Fruit fly (Drosophila melanogaster) whole organism, embryonic: ENCODE measurements around the gene Rok.

ENCODE experiments used
- ATbp ChIP-seq: fragments of 200-800 bp; sonication (Bioruptor generic); optimal IDR thresholded peaks from 2 replicates; lab custom pipeline; 2017; ENCODE audit warnings: missing biosample characterization, mild to moderate bottlenecking, missing genetic modification characterization, missing genetic modification reagents
- Antp ChIP-seq: fragments of 200-800 bp; sonication (Bioruptor generic); optimal IDR thresholded peaks from 3 replicates; lab custom pipeline; 2016; ENCODE audit warnings: missing biosample characterization, missing genetic modification characterization
- Bdp1 ChIP-seq: fragments of 200-800 bp; sonication (Bioruptor generic); optimal IDR thresholded peaks from 3 replicates; lab custom pipeline; 2016; ENCODE audit warnings: missing biosample characterization, missing genetic modification characterization
- C15 ChIP-seq: fragments of 200-800 bp; sonication (Bioruptor generic); IDR thresholded peaks from 3 replicates; pipeline ENCODE4 v1.3.6; 2022; ENCODE audit warnings: missing biosample characterization, missing genetic modification characterization
- CG10321 ChIP-seq: fragments of 200-800 bp; sonication (Bioruptor generic); IDR thresholded peaks from 2 replicates; pipeline ENCODE4 v1.3.6; 2022; ENCODE audit warnings: missing biosample characterization, missing genetic modification characterization
- CG11504 ChIP-seq: fragments of 200-800 bp; sonication (Bioruptor generic); optimal IDR thresholded peaks from 3 replicates; lab custom pipeline; 2019; ENCODE audit warnings: missing biosample characterization, mild to moderate bottlenecking, missing genetic modification characterization, moderate library complexity
- CG12236 ChIP-seq: fragments of 200-800 bp; sonication (Bioruptor generic); optimal IDR thresholded peaks from 2 replicates; lab custom pipeline; 2016; ENCODE audit warnings: missing biosample characterization, missing genetic modification characterization
- CG13424 ChIP-seq: fragments of 200-800 bp; sonication (Bioruptor generic); optimal IDR thresholded peaks from 2 replicates; lab custom pipeline; 2019; ENCODE audit warnings: missing biosample characterization, mild to moderate bottlenecking, missing genetic modification characterization, moderate library complexity
- CG14860 ChIP-seq: fragments of 200-800 bp; sonication (Bioruptor generic); IDR thresholded peaks from 3 replicates; pipeline ENCODE4 v1.3.6; 2022; ENCODE audit warnings: missing biosample characterization, missing genetic modification characterization; ENCODE audit not compliant: partially characterized antibody
- CG15011 ChIP-seq: fragments of 200-800 bp; sonication (Bioruptor generic); optimal IDR thresholded peaks from 3 replicates; lab custom pipeline; 2018; ENCODE audit warnings: missing biosample characterization, mild to moderate bottlenecking, missing genetic modification characterization
- CG1603 ChIP-seq: fragments of 200-800 bp; sonication (Bioruptor generic); optimal IDR thresholded peaks from 2 replicates; lab custom pipeline; 2019; ENCODE audit warnings: missing biosample characterization, mild to moderate bottlenecking, missing genetic modification characterization, moderate library complexity
- CG18764 ChIP-seq: fragments of 200-800 bp; sonication (Bioruptor generic); optimal IDR thresholded peaks from 3 replicates; lab custom pipeline; 2016; ENCODE audit warnings: missing biosample characterization, missing genetic modification characterization
- CG2202 ChIP-seq: fragments of 200-800 bp; sonication (Bioruptor generic); optimal IDR thresholded peaks from 2 replicates; lab custom pipeline; 2018; ENCODE audit warnings: missing biosample characterization, mild to moderate bottlenecking, missing genetic modification characterization
- CG30020 ChIP-seq: fragments of 200-800 bp; optimal IDR thresholded peaks from 2 replicates; lab custom pipeline; 2019; ENCODE audit warnings: missing biosample characterization, mild to moderate bottlenecking, missing genetic modification characterization, moderate library complexity
- CG32532 ChIP-seq: fragments of 200-800 bp; sonication (Bioruptor generic); IDR thresholded peaks from 2 replicates; pipeline ENCODE4 v1.3.6; 2022; ENCODE audit warnings: missing biosample characterization, missing genetic modification characterization
- CG32772 ChIP-seq: fragments of 200-800 bp; sonication (Bioruptor generic); IDR thresholded peaks from 2 replicates; pipeline ENCODE4 v1.3.6; 2022; ENCODE audit warnings: missing biosample characterization, missing genetic modification characterization
- CG6854 ChIP-seq: fragments of 200-800 bp; sonication (Bioruptor generic); optimal IDR thresholded peaks from 3 replicates; lab custom pipeline; 2017; ENCODE audit warnings: missing biosample characterization, mild to moderate bottlenecking, missing genetic modification characterization
- CG8281 ChIP-seq: fragments of 200-800 bp; sonication (Bioruptor generic); optimal IDR thresholded peaks from 2 replicates; lab custom pipeline; 2018; ENCODE audit warnings: missing biosample characterization, mild to moderate bottlenecking, missing genetic modification characterization, moderate library complexity
- CG8359 ChIP-seq: fragments of 200-800 bp; sonication (Bioruptor generic); optimal IDR thresholded peaks from 2 replicates; lab custom pipeline; 2017; ENCODE audit warnings: missing biosample characterization, mild to moderate bottlenecking, missing genetic modification characterization, borderline replicate concordance
- CG8478 ChIP-seq: fragments of >200 bp; optimal IDR thresholded peaks from 2 replicates; lab custom pipeline; 2018
- CG9797 ChIP-seq: fragments of 200-800 bp; sonication (Bioruptor generic); optimal IDR thresholded peaks from 3 replicates; lab custom pipeline; 2018; ENCODE audit warnings: missing biosample characterization, mild to moderate bottlenecking, missing genetic modification characterization
- CkIIα-i1 ChIP-seq: fragments of 200-800 bp; sonication (Bioruptor generic); IDR thresholded peaks from 2 replicates; pipeline ENCODE4 v1.3.6; 2022; ENCODE audit warnings: missing biosample characterization, missing genetic modification characterization
- Doc3 ChIP-seq: fragments of 200-800 bp; sonication (Bioruptor generic); IDR thresholded peaks from 3 replicates; pipeline ENCODE4 v1.3.6; 2022; ENCODE audit warnings: missing biosample characterization, missing genetic modification characterization; ENCODE audit not compliant: partially characterized antibody
- Gsc ChIP-seq: fragments of 200-800 bp; sonication (Bioruptor generic); IDR thresholded peaks from 2 replicates; pipeline ENCODE4 v1.3.6; 2022; ENCODE audit warnings: missing biosample characterization, missing genetic modification characterization
- Med ChIP-seq: fragments of 200-800 bp; sonication (Bioruptor generic); peaks from one replicate; lab custom pipeline; 2016; ENCODE audit warnings: missing biosample characterization, missing genetic modification characterization, mild to moderate bottlenecking, inconsistent platforms, moderate library complexity
- Neu2 ChIP-seq: fragments of 200-800 bp; sonication (Bioruptor generic); optimal IDR thresholded peaks from 3 replicates; lab custom pipeline; 2016; ENCODE audit warnings: missing biosample characterization, missing genetic modification characterization, borderline replicate concordance
- al ChIP-seq: fragments of 200-800 bp; sonication (Bioruptor generic); IDR thresholded peaks from 2 replicates; pipeline ENCODE4 v1.3.6; 2022; ENCODE audit warnings: missing biosample characterization, missing genetic modification characterization
- bcd ChIP-seq: fragments of 200-800 bp; sonication (Bioruptor generic); optimal IDR thresholded peaks from 2 replicates; lab custom pipeline; 2017; ENCODE audit warnings: missing biosample characterization, mild to moderate bottlenecking, missing genetic modification characterization
- cwo ChIP-seq: fragments of 200-800 bp; sonication (Bioruptor generic); optimal IDR thresholded peaks from 3 replicates; lab custom pipeline; 2017; ENCODE audit warnings: missing biosample characterization, missing genetic modification characterization, mild to moderate bottlenecking, moderate library complexity, missing genetic modification reagents
- dan ChIP-seq: fragments of 200-800 bp; sonication (Bioruptor generic); IDR thresholded peaks from 2 replicates; pipeline ENCODE4 v1.3.6; 2022; ENCODE audit warnings: missing biosample characterization, missing genetic modification characterization
- dysf ChIP-seq: fragments of 200-800 bp; sonication (Bioruptor generic); IDR thresholded peaks from 3 replicates; pipeline ENCODE4 v1.3.6; 2022; ENCODE audit warnings: missing biosample characterization, missing genetic modification characterization
- ems ChIP-seq: fragments of 200-800 bp; sonication (Bioruptor generic); optimal IDR thresholded peaks from 3 replicates; lab custom pipeline; 2016; ENCODE audit warnings: missing biosample characterization, missing genetic modification characterization
- ewg ChIP-seq: fragments of 200-800 bp; sonication (Bioruptor generic); optimal IDR thresholded peaks from 3 replicates; lab custom pipeline; 2017; ENCODE audit warnings: mild to moderate bottlenecking, missing biosample characterization, missing genetic modification reagents, missing genetic modification characterization
- fd3F ChIP-seq: fragments of 200-800 bp; sonication (Bioruptor generic); optimal IDR thresholded peaks from 2 replicates; lab custom pipeline; 2018; ENCODE audit warnings: missing biosample characterization, mild to moderate bottlenecking, missing genetic modification characterization, moderate library complexity
- fd64A ChIP-seq: fragments of 200-800 bp; sonication (Bioruptor generic); optimal IDR thresholded peaks from 3 replicates; lab custom pipeline; 2018; ENCODE audit warnings: missing biosample characterization, mild to moderate bottlenecking, missing genetic modification characterization
- ftz-f1 ChIP-seq: fragments of 200-800 bp; sonication (Bioruptor generic); optimal IDR thresholded peaks from 2 replicates; lab custom pipeline; 2016; ENCODE audit warnings: missing biosample characterization, missing genetic modification characterization
- gcm2 ChIP-seq: fragments of 200-800 bp; sonication (Bioruptor generic); optimal IDR thresholded peaks from 2 replicates; lab custom pipeline; 2016; ENCODE audit warnings: missing biosample characterization, missing genetic modification characterization
- insv ChIP-seq, 2 experiments: fragments of 200-800 bp; sonication (Bioruptor generic); optimal IDR thresholded peaks; 3 replicates each; lab custom pipeline; 2016 to 2018; ENCODE audit warnings: missing biosample characterization in 2 of 2, missing genetic modification characterization in 2 of 2
- kah ChIP-seq: fragments of 200-800 bp; sonication (Bioruptor generic); optimal IDR thresholded peaks from 2 replicates; lab custom pipeline; 2018; ENCODE audit warnings: missing biosample characterization, mild to moderate bottlenecking, missing genetic modification characterization
- lov ChIP-seq, 2 experiments: fragments of 200-800 bp in 1 of 2; fragments of >200 bp in 1 of 2; sonication (Bioruptor generic) in 1 of 2; IDR thresholded peaks in 1 of 2; optimal IDR thresholded peaks in 1 of 2; 2 replicates in 1 of 2; 3 replicates in 1 of 2; pipeline versions ENCODE4 v1.3.6 to Lab custom; 2017 to 2022; ENCODE audit warnings: missing biosample characterization in 1 of 2, missing genetic modification characterization in 1 of 2
- luna ChIP-seq: fragments of 200-800 bp; sonication (Bioruptor generic); optimal IDR thresholded peaks from 2 replicates; lab custom pipeline; 2016; ENCODE audit warnings: missing biosample characterization, missing genetic modification characterization
- onecut ChIP-seq: fragments of 200-800 bp; sonication (Bioruptor generic); IDR thresholded peaks from 2 replicates; pipeline ENCODE4 v1.3.6; 2022; ENCODE audit warnings: missing biosample characterization, missing genetic modification characterization
- pfk ChIP-seq: fragments of 200-800 bp; sonication (Bioruptor generic); optimal IDR thresholded peaks from 2 replicates; lab custom pipeline; 2018; ENCODE audit warnings: missing biosample characterization, mild to moderate bottlenecking, missing genetic modification characterization, moderate library complexity
- pnt ChIP-seq: fragments of 200-800 bp; sonication (Bioruptor generic); optimal IDR thresholded peaks from 3 replicates; lab custom pipeline; 2016; ENCODE audit warnings: missing biosample characterization, missing genetic modification characterization
- ro ChIP-seq: fragments of 200-800 bp; sonication (Bioruptor generic); IDR thresholded peaks from 2 replicates; pipeline ENCODE4 v1.3.6; 2022; ENCODE audit warnings: missing biosample characterization, missing genetic modification characterization
- slbo ChIP-seq: fragments of 200-800 bp; sonication (Bioruptor generic); IDR thresholded peaks from 2 replicates; pipeline ENCODE4 v1.3.6; 2022; ENCODE audit warnings: missing biosample characterization, missing genetic modification characterization
- sna ChIP-seq: fragments of 200-800 bp; sonication (Bioruptor generic); IDR thresholded peaks from 2 replicates; pipeline ENCODE4 v1.3.6; 2022; ENCODE audit warnings: missing biosample characterization, missing genetic modification characterization; ENCODE audit not compliant: partially characterized antibody
- sqz ChIP-seq: fragments of 200-800 bp; sonication (Bioruptor generic); optimal IDR thresholded peaks from 3 replicates; lab custom pipeline; 2018; ENCODE audit warnings: missing biosample characterization, mild to moderate bottlenecking, missing genetic modification characterization
- twi ChIP-seq: fragments of 200-800 bp; optimal IDR thresholded peaks from 2 replicates; lab custom pipeline; 2019; ENCODE audit warnings: missing biosample characterization, mild to moderate bottlenecking, missing genetic modification characterization, moderate library complexity
- zfh1 ChIP-seq: fragments of 200-800 bp; sonication (Bioruptor generic); IDR thresholded peaks from 3 replicates; pipeline ENCODE4 v1.3.6; 2022; ENCODE audit warnings: missing biosample characterization, missing genetic modification characterization

Gene Rok

DNA sequence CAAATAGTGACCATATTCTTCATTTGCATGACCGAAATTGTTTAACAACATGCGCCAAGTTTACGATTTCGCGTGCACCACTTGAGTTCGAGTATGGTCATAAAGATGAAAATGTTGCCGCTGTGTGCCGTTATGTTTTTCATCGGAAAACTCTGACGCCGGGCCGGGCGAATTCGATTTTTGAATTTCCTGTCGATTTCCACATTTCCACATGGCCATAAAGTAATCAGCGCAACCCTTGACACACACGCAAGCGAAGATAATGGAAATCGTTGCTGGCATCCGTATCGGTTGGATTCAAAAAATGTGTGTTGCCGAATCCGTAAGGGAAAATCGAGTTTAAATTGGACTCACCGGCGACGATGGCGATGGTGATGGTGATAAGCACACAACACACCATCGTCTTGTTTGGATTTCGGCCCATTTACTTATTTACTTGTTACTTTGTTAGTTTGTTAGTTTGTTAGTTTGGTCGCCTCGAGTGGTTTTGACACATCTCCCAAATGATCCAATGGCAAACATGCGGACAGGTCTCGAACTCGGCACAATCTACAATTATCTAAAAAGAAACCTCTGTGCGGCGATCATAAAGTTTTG, 7.4 kb upstream of the Rok start (continued):
- TF ChIP-seq ro (GFP tag; lab: Robert Waterston, UW): no peak
- no peak for TF ChIP-seq C15 (GFP tag; lab: Robert Waterston, UW)
- no peak for TF ChIP-seq Antp
- TF ChIP-seq sqz (GFP tag; lab: Kevin White, UChicago): peak; percentile 38
- peak; percentile 28 for TF ChIP-seq Bdp1 (GFP tag; lab: Kevin White, UChicago)
- peak; percentile 40 for TF ChIP-seq CG8359
- no peak for TF ChIP-seq CG18764 (GFP tag; lab: Kevin White, UChicago)
- no peak for TF ChIP-seq gcm2 (GFP tag; lab: Kevin White, UChicago)
- TF ChIP-seq Doc3 (GFP tag; lab: Robert Waterston, UW): no peak
- no peak for TF ChIP-seq al (GFP tag; lab: Robert Waterston, UW)
- TF ChIP-seq ems (GFP tag; lab: Kevin White, UChicago): no peak
- no peak for TF ChIP-seq CG30020 (tag; lab: Kevin White, UChicago)
- no peak for TF ChIP-seq dysf (GFP tag; lab: Robert Waterston, UW)
- peak; percentile 89 for TF ChIP-seq ATbp (GFP tag; lab: Kevin White, UChicago)
- TF ChIP-seq CG12236 (GFP tag; lab: Kevin White, UChicago): peak; percentile 59
- peak; percentile 10 for TF ChIP-seq CG15011 (GFP tag; lab: Kevin White, UChicago)
- TF ChIP-seq bcd (GFP tag; lab: Kevin White, UChicago): peak; percentile 28
- TF ChIP-seq CG8478 (lab: Kevin White, UChicago): no peak
- peak; percentile 36 for TF ChIP-seq CG13424 (tag; lab: Kevin White, UChicago)
- no peak for TF ChIP-seq CG6854 (GFP tag; lab: Kevin White, UChicago)
- TF ChIP-seq fd3F (GFP tag; lab: Kevin White, UChicago): no peak
- peak; percentile 61 for TF ChIP-seq CG11504 (tag; lab: Kevin White, UChicago)
- TF ChIP-seq slbo (GFP tag; lab: Robert Waterston, UW): no peak
- TF ChIP-seq CG8281 (tag; lab: Kevin White, UChicago): no peak
- no peak for TF ChIP-seq CG32532 (GFP tag; lab: Robert Waterston, UW)
- no peak for TF ChIP-seq Gsc (GFP tag; lab: Robert Waterston, UW)
- TF ChIP-seq sna (GFP tag; lab: Robert Waterston, UW): no peak
- TF ChIP-seq luna (GFP tag; lab: Kevin White, UChicago): no peak
- peak; percentile 83 for TF ChIP-seq Med
- TF ChIP-seq CG32772 (GFP tag; lab: Robert Waterston, UW): no peak
- TF ChIP-seq zfh1 (GFP tag; lab: Robert Waterston, UW): peak; percentile 34; the same call in 1 of the 3 replicates
- no peak for TF ChIP-seq ftz-f1 (GFP tag; lab: Kevin White, UChicago)
- TF ChIP-seq cwo (GFP tag; lab: Kevin White, UChicago): peak; percentile 7
- peak in 1 of 2 experiments; percentile 50 for TF ChIP-seq insv (GFP tag; optimal IDR thresholded peaks at IDR 0.05; lab: Kevin White, UChicago)
- TF ChIP-seq pfk (GFP tag; lab: Kevin White, UChicago): peak; percentile 15
- TF ChIP-seq kah (GFP tag; lab: Kevin White, UChicago): peak; percentile 44
- no peak for TF ChIP-seq CG10321 (GFP tag; lab: Robert Waterston, UW)
- peak; percentile 75 for TF ChIP-seq CG1603 (tag; lab: Kevin White, UChicago)
- no peak for TF ChIP-seq CG14860 (GFP tag; lab: Robert Waterston, UW)
- no peak for TF ChIP-seq CG9797 (GFP tag; lab: Kevin White, UChicago)
- TF ChIP-seq pnt (GFP tag; lab: Kevin White, UChicago): no peak
- no peak for TF ChIP-seq lov (optimal IDR thresholded peaks at IDR 0.05; lab: Kevin White, UChicago)
- TF ChIP-seq lov (GFP tag; IDR thresholded peaks at IDR 0.05; lab: Robert Waterston, UW): no peak
- no peak for TF ChIP-seq Neu2 (GFP tag; lab: Kevin White, UChicago)
- peak; percentile 72 for TF ChIP-seq fd64A (GFP tag; lab: Kevin White, UChicago)
- TF ChIP-seq CG2202 (tag; lab: Kevin White, UChicago): peak; percentile 64
- no peak for TF ChIP-seq dan
- peak; percentile 53; the same call in 1 of the 2 replicates for TF ChIP-seq onecut (GFP tag; lab: Robert Waterston, UW)
- no peak for TF ChIP-seq CkIIα-i1
- TF ChIP-seq twi: peak; percentile 24
- TF ChIP-seq ewg (GFP tag; lab: Kevin White, UChicago): peak; percentile 45
